Worm (Caenorhabditis elegans) whole organism, midembryonic: Measurements from ENCODE around the gene Y75B8A.28.

ENCODE experiments used
- T22C8.4 ChIP-seq: fragments of 200-800 bp; sonication (Bioruptor generic); IDR thresholded peaks from 2 replicates; pipeline ENCODE4 v1.3.6; 2022; ENCODE audit warnings: missing genetic modification characterization, missing compliant biosample characterization
- cog-1 ChIP-seq: sonication (generic microtip); optimal IDR thresholded peaks from 2 replicates; lab custom pipeline; 2016; ENCODE audit warnings: missing genetic modification characterization, missing compliant biosample characterization
- flt-1 ChIP-seq: fragments of 200-800 bp; sonication (Bioruptor generic); IDR thresholded peaks from 2 replicates; pipeline ENCODE4 v1.3.6; 2022; ENCODE audit warnings: missing genetic modification characterization, missing compliant biosample characterization
- klf-2 ChIP-seq: fragments of 200-800 bp; sonication (Bioruptor generic); conservative IDR thresholded peaks from 2 replicates; pipeline ENCODE4 v1.3.6; 2022; ENCODE audit warnings: missing genetic modification reagents, missing genetic modification characterization, missing compliant biosample characterization
- med-1 ChIP-seq: sonication (generic microtip); optimal IDR thresholded peaks from 2 replicates; lab custom pipeline; 2017; ENCODE audit warnings: missing genetic modification characterization, mild to moderate bottlenecking, missing compliant biosample characterization, antibody characterized with exemption, missing genetic modification reagents; ENCODE audit not compliant: insufficient read depth
- ref-1 ChIP-seq: fragments of 200-800 bp; sonication (Bioruptor generic); conservative IDR thresholded peaks from 2 replicates; pipeline ENCODE4 v1.3.6; 2022; ENCODE audit warnings: missing genetic modification reagents, missing genetic modification characterization, missing compliant biosample characterization
- tab-1 ChIP-seq: fragments of 200-800 bp; sonication (Bioruptor generic); IDR thresholded peaks from 2 replicates; pipeline ENCODE4 v1.3.6; 2022; ENCODE audit warnings: missing genetic modification characterization, missing compliant biosample characterization
- ztf-23 ChIP-seq: fragments of 200-800 bp; sonication (Bioruptor generic); IDR thresholded peaks from 2 replicates; pipeline ENCODE4 v1.3.6; 2022; ENCODE audit warnings: missing genetic modification reagents, missing genetic modification characterization, missing compliant biosample characterization
- ztf-29 ChIP-seq: fragments of 200-800 bp; sonication (Bioruptor generic); IDR thresholded peaks from 2 replicates; pipeline ENCODE4 v1.3.6; 2022; ENCODE audit warnings: missing genetic modification reagents, missing genetic modification characterization, missing compliant biosample characterization

DNA sequence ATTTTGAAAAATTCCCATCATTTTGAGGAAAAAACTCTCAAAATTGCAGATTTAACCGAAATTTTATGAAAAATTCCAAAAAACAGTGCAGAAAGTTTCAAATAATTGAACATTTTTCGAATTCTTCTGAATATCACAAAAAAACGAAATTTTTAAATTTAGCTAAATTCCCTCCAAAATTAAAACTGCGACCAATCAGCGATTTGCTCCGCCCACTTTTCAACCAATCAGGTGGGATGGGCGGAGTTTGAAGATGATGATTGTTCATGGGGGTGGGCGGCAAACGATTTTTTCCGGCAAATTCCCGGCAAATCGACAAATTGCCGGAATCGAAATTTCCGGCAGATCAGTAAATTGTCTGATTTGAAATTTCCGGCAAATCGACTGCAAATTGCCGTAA lies 15.4 kb downstream of the Y75B8A.28 start:
- TF ChIP-seq klf-2 = no peak
- TF ChIP-seq ztf-29 (GFP tag; lab: Robert Waterston, UW) = no peak
- TF ChIP-seq ref-1 = no peak
- TF ChIP-seq flt-1 (GFP tag; lab: Robert Waterston, UW) = no peak
- no peak for TF ChIP-seq cog-1 (tag; lab: Kevin White, UChicago)
- no peak for TF ChIP-seq tab-1 (GFP tag; lab: Robert Waterston, UW)
- TF ChIP-seq T22C8.4 (GFP tag; lab: Robert Waterston, UW) = no peak
- TF ChIP-seq med-1 (GFP tag; lab: Kevin White, UChicago) = no peak
- no peak for TF ChIP-seq ztf-23 (GFP tag; lab: Robert Waterston, UW)
